Worm (Caenorhabditis elegans) whole organism, mixed stage, embryonic: Measurements from ENCODE around the gene ZK418.5.

Source experiments
- cnd-1 ChIP-seq: fragments of 200-800 bp; sonication (Bioruptor generic); optimal IDR thresholded peaks from 2 replicates; lab custom pipeline; 2018; ENCODE audit warnings: mild to moderate bottlenecking, missing genetic modification characterization, missing compliant biosample characterization
- drap-1 ChIP-seq: fragments of 200-800 bp; sonication (Bioruptor generic); optimal IDR thresholded peaks from 3 replicates; lab custom pipeline; 2018; ENCODE audit warnings: mild to moderate bottlenecking, missing genetic modification characterization, missing compliant biosample characterization
- elt-1 ChIP-seq: sonication (generic microtip); optimal IDR thresholded peaks from 2 replicates; lab custom pipeline; 2017; ENCODE audit warnings: missing genetic modification characterization, mild to moderate bottlenecking, missing compliant biosample characterization, antibody characterized with exemption, moderate library complexity, borderline replicate concordance; ENCODE audit not compliant: insufficient read depth
- elt-3 ChIP-seq: fragments of 150-350 bp; optimal IDR thresholded peaks from 2 replicates; lab custom pipeline; 2014; ENCODE audit warnings: missing biosample characterization, missing genetic modification characterization
- lin-13 ChIP-seq: fragments of 150-350 bp; optimal IDR thresholded peaks from 2 replicates; lab custom pipeline; 2014; ENCODE audit warnings: missing biosample characterization, missing genetic modification characterization
- lsy-2 ChIP-seq: fragments of 150-350 bp; optimal IDR thresholded peaks from 2 replicates; lab custom pipeline; 2014; ENCODE audit warnings: missing biosample characterization, missing genetic modification characterization
- nhr-237 ChIP-seq: fragments of 150-350 bp; optimal IDR thresholded peaks from 2 replicates; lab custom pipeline; 2014; ENCODE audit warnings: missing biosample characterization, missing genetic modification characterization
- nhr-28 ChIP-seq: fragments of 150-350 bp; optimal IDR thresholded peaks from 2 replicates; lab custom pipeline; 2014; ENCODE audit warnings: missing biosample characterization, missing genetic modification characterization
- pha-4 ChIP-seq: fragments of 150-350 bp; optimal IDR thresholded peaks from 2 replicates; lab custom pipeline; 2018; ENCODE audit warnings: missing biosample characterization, missing genetic modification reagents, missing genetic modification characterization
- snpc-4 ChIP-seq: fragments of 150-350 bp; optimal IDR thresholded peaks from 2 replicates; lab custom pipeline; 2014; ENCODE audit warnings: missing biosample characterization, missing genetic modification characterization
- unc-120 ChIP-seq: sonication (generic microtip); optimal IDR thresholded peaks from 2 replicates; lab custom pipeline; 2017; ENCODE audit warnings: missing genetic modification characterization, missing compliant biosample characterization; ENCODE audit not compliant: poor library complexity, severe bottlenecking
- unc-39 ChIP-seq: fragments of 150-350 bp; optimal IDR thresholded peaks from 2 replicates; lab custom pipeline; 2014; ENCODE audit warnings: missing biosample characterization, missing genetic modification characterization

DNA sequence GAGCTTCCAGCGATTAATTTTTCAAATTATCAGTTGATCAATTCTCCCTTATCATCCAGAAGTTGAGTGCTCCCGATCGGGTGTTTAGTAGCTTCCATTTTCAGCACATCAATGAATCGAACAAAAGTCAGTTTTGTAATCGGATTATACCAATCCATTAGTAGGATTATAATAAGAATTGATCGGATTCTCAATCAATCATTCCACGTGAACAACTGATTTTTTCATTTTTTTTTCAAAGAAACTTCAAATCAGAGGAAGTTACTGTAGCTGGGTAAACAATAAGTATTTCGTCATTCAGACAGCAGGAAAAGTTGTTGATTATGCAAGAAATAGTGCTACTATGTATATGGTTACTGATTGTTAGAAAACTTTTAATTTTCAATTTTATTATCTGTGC, 33.2 kb upstream of the ZK418.5 start:
- TF ChIP-seq snpc-4 (tag; lab: Kevin White, UChicago): no peak
- no peak for TF ChIP-seq elt-3 (tag; lab: Kevin White, UChicago)
- no peak for TF ChIP-seq nhr-28 (tag; lab: Kevin White, UChicago)
- TF ChIP-seq elt-1: no peak
- no peak for TF ChIP-seq drap-1 (GFP tag; lab: Kevin White, UChicago)
- TF ChIP-seq unc-39: no peak
- TF ChIP-seq unc-120 (tag; lab: Kevin White, UChicago): no peak
- TF ChIP-seq pha-4 (tag; lab: Kevin White, UChicago): no peak
- TF ChIP-seq cnd-1 (tag; lab: Kevin White, UChicago): no peak
- no peak for TF ChIP-seq lsy-2 (tag; lab: Kevin White, UChicago)
- TF ChIP-seq lin-13 (tag; lab: Kevin White, UChicago): no peak
- no peak for TF ChIP-seq nhr-237 (tag; lab: Kevin White, UChicago)
